Worm (Caenorhabditis elegans): ENCODE data around the gene F55B11.3.

Gene F55B11.3

DNA sequence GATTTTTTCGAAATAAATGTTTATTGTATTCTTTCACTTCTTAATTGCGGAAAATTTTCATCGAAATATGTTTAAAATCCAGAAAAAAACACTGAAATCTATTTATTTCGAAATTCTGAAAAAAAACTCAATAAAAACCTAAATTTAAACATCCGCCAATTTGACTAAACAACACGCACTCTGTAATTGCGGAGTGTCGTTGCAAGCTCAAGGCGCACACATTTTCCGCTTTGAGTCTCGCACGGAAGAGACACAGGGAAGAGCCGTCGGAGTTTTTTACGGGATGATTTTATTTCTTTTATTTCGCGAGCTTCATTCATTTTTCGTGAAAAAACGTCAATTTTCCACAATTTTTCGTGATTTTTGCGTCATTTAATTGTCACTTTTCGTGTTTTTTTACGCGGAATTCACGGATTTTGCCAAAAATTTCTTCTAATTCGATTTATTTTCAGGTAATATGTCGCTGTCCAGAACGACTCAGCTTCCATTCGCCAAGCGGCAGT lies 39.6 kb downstream of the F55B11.3 start, which contains the start of gene dld-1:
Gene dld-1, plus strand, starts transcription at position 453 of the 503 bp plus-strand sequence.
- TF ChIP-seq nhr-10 (tag; optimal IDR thresholded peaks at IDR 0.05) = peak; percentile 15
- peak; percentile 84 for TF ChIP-seq ZK546.5 (tag; optimal IDR thresholded peaks at IDR 0.05)
- TF ChIP-seq nhr-25 (tag; optimal IDR thresholded peaks at IDR 0.05) = peak; percentile 96
- no peak for TF ChIP-seq elt-3 (tag; optimal IDR thresholded peaks at IDR 0.05)
- TF ChIP-seq nhr-237 (tag; optimal IDR thresholded peaks at IDR 0.05) = peak; percentile 88
- peak; percentile 79 for TF ChIP-seq ceh-16 (tag; optimal IDR thresholded peaks at IDR 0.05)
- peak; percentile 7 for TF ChIP-seq nhr-12 (tag; optimal IDR thresholded peaks at IDR 0.05)
- TF ChIP-seq unc-55 (GFP tag; optimal IDR thresholded peaks at IDR 0.05) = peak; percentile 100
- TF ChIP-seq lin-11 (tag; optimal IDR thresholded peaks at IDR 0.05) = peak; percentile 98
- TF ChIP-seq nhr-77 (tag; optimal IDR thresholded peaks at IDR 0.05) = peak; percentile 75
- TF ChIP-seq ztf-4 (tag; optimal IDR thresholded peaks at IDR 0.05) = peak; percentile 97
- peak; percentile 88 for TF ChIP-seq ama-1 (optimal IDR thresholded peaks at IDR 0.05)
- no peak for TF ChIP-seq elt-1 (tag; optimal IDR thresholded peaks at IDR 0.05)
- TF ChIP-seq nhr-23 (tag; optimal IDR thresholded peaks at IDR 0.05) = no peak
- no peak for TF ChIP-seq peb-1 (tag; optimal IDR thresholded peaks at IDR 0.05)
- peak; percentile 94 for TF ChIP-seq nhr-6 (tag; optimal IDR thresholded peaks at IDR 0.05)
- TF ChIP-seq unc-39 (tag; optimal IDR thresholded peaks at IDR 0.05) = no peak
- TF ChIP-seq blmp-1 (tag; optimal IDR thresholded peaks at IDR 0.05; ENCODE audit: insufficient read depth) = peak; percentile 72
- peak; percentile 48 to 73 for TF ChIP-seq mdl-1 (tag; optimal IDR thresholded peaks at IDR 0.05)
- no peak for TF ChIP-seq nhr-11 (tag; optimal IDR thresholded peaks at IDR 0.05)
- no peak for TF ChIP-seq aly-2 (tag; optimal IDR thresholded peaks at IDR 0.05)
- peak; percentile 63 for TF ChIP-seq skn-1 (tag; optimal IDR thresholded peaks at IDR 0.05)
- TF ChIP-seq gmeb-1 (tag; optimal IDR thresholded peaks at IDR 0.05) = peak; percentile 100
- TF ChIP-seq zag-1 (tag; optimal IDR thresholded peaks at IDR 0.05) = peak; percentile 95
- no peak for TF ChIP-seq ztf-11 (tag; optimal IDR thresholded peaks at IDR 0.05)
- peak; percentile 98 for TF ChIP-seq C34F6.9 (tag; optimal IDR thresholded peaks at IDR 0.05)
- TF ChIP-seq nhr-21 (tag; optimal IDR thresholded peaks at IDR 0.05) = peak; percentile 96
- TF ChIP-seq crh-2 (tag; optimal IDR thresholded peaks at IDR 0.05) = peak; percentile 99
- peak; percentile 98 for TF ChIP-seq R02D3.7 (tag; optimal IDR thresholded peaks at IDR 0.05)
- TF ChIP-seq alr-1 (tag; optimal IDR thresholded peaks at IDR 0.05) = no peak
- peak; percentile 92 for TF ChIP-seq snpc-4 (tag; optimal IDR thresholded peaks at IDR 0.05)
- peak; percentile 46 for TF ChIP-seq Y55F3AM.14 (GFP tag; optimal IDR thresholded peaks at IDR 0.05)
- TF ChIP-seq unc-62 (GFP tag; optimal IDR thresholded peaks at IDR 0.05) = peak; percentile 21
- peak; percentile 93 for TF ChIP-seq ceh-82 (tag; optimal IDR thresholded peaks at IDR 0.05)
- TF ChIP-seq sma-9 (GFP tag; optimal IDR thresholded peaks at IDR 0.05) = peak; percentile 96
- no peak for TF ChIP-seq sma-9 (tag; optimal IDR thresholded peaks at IDR 0.05)
- TF ChIP-seq sma-3 (GFP tag; optimal IDR thresholded peaks at IDR 0.05) = peak; percentile 95
- peak; percentile 90 for TF ChIP-seq fos-1 (tag; optimal IDR thresholded peaks at IDR 0.05)
- TF ChIP-seq nhr-129 (tag; optimal IDR thresholded peaks at IDR 0.05) = peak; percentile 100
- peak; percentile 97 for TF ChIP-seq egl-27 (tag; optimal IDR thresholded peaks at IDR 0.05)
- TF ChIP-seq mab-5 (tag; optimal IDR thresholded peaks at IDR 0.05) = peak; percentile 97
- TF ChIP-seq sem-4 (tag; optimal IDR thresholded peaks at IDR 0.05) = peak; percentile 95
- TF ChIP-seq lin-39 (tag; optimal IDR thresholded peaks at IDR 0.05) = peak; percentile 14
- TF ChIP-seq lsy-2 (tag; optimal IDR thresholded peaks at IDR 0.05) = peak; percentile 92 to 98
- TF ChIP-seq mbf-1 (tag; optimal IDR thresholded peaks at IDR 0.05) = no peak
- TF ChIP-seq ztf-1 (GFP tag; conservative IDR thresholded peaks at IDR 0.05) = no peak
- TF ChIP-seq lin-13 (GFP tag; optimal IDR thresholded peaks at IDR 0.05) = peak; percentile 98
- peak; percentile 32 for TF ChIP-seq dmd-4 (tag; optimal IDR thresholded peaks at IDR 0.05)
- TF ChIP-seq F13H6.1 (tag; optimal IDR thresholded peaks at IDR 0.05) = peak; percentile 93
